Fruit fly (Drosophila melanogaster) Kc167 (cell line): Measurements from ENCODE around the gene Ask1.

ENCODE experiments used
- Myc ChIP-seq: fragments of >200 bp; optimal IDR thresholded peaks from 2 replicates; lab custom pipeline; 2017; ENCODE audit warnings: missing external identifiers
- Sin3A ChIP-seq: fragments of >200 bp; optimal IDR thresholded peaks from 2 replicates; lab custom pipeline; 2018; ENCODE audit warnings: missing external identifiers
- h ChIP-seq: fragments of >200 bp; optimal IDR thresholded peaks from 3 replicates; lab custom pipeline; 2018; ENCODE audit warnings: missing external identifiers
- insv ChIP-seq: fragments of >200 bp; optimal IDR thresholded peaks from 3 replicates; lab custom pipeline; 2018; ENCODE audit warnings: missing external identifiers
- psq ChIP-seq: fragments of >200 bp; optimal IDR thresholded peaks from 2 replicates; lab custom pipeline; 2017; ENCODE audit warnings: missing external identifiers
- ttk ChIP-seq: sonication (Bioruptor generic); optimal IDR thresholded peaks from 2 replicates; lab custom pipeline; 2017; ENCODE audit warnings: missing external identifiers

The Ask1 gene

DNA sequence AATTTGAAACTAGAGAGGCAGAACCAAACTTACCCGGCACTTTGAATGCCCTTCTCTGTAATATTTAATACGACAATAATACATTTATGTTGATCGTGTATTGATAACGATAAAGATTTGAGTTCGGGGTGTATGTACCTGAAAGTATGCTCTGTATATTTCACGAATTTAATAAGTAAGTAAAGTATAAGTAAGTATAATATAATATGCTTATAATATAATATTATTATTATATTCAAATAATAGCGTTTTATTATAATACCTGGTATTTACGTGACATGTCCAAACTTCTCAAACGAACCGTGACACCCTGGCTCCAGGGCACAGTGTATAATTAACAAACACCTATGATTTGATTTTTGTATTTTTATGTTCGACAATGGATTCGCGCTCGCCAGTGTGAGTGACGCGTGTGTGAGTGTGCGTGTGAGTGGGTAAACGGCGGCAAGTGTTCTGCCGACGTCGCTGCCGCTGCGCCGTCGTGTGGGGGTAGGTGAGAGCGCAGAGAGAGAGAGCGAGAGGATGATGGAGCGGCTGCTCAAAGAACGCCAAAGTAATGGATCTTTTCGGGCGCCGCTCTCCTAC lies 10.2 kb downstream of the Ask1 start:
- TF ChIP-seq Sin3A (lab: Kevin White, UChicago) (no peak), psq (no peak), h (lab: Kevin White, UChicago) (no peak), insv (no peak)

DNA sequence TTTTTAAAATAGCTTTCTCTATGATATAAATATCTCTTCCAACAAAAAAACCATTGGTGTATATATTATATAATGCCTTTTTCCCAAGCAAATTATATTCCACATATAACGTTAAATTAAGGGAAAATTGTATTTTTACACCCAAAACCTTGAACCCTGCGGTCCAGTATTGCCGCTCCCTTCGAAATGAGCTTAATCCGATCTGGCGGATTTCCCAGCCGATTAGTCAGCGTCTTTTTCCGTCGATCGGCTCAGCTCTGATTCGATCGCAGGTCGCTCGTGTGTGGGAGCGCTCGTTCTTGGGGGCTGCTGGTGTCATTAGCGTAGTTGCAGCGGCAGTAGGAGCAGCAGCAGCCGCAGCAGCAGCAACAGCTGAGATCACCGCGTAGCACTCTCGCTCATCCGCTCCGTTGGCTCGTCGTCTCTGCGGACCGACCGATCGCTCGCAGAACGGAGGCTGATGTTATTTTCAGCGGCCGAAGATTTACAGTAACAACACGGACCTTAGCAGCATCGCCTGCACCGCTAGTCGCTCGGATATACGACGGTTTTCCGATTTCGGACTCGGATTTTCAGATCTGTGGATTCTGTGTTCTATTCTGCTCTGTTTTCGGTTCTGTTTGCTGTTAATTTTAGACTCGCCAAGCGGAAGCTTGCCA lies 10.9 kb downstream of the Ask1 start, which contains the start of gene CG4733:
CG4733 (plus strand) TSS at position 350 of the 659 bp plus-strand sequence.
- no peak for TF ChIP-seq Sin3A (lab: Kevin White, UChicago)
- TF ChIP-seq Myc (lab: Kevin White, UChicago) = no peak
- no peak for TF ChIP-seq insv

DNA sequence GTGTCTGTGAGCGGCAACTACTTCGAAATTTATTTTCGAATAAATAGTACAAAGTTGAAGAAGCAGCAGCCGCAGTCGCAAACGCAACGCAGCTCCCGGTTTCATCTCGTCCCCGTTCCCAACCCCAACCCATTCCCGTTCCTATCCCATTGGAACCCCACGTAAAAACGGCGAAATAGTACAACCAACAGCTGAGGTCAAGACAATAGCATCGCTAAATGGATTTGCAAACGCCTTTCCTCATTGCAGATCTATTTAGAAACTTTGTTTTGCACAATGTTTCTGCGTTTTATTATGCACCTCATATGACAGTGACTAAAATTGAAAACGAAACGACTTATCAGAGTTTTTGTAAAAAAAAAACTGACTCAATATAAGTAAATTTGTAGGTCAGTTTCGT lies 11.8 kb downstream of the Ask1 start:
- TF ChIP-seq Myc (lab: Kevin White, UChicago) = no peak
- no peak for TF ChIP-seq psq
- TF ChIP-seq h (lab: Kevin White, UChicago) = no peak
- TF ChIP-seq Sin3A (lab: Kevin White, UChicago) = no peak
- no peak for TF ChIP-seq ttk
- TF ChIP-seq insv = no peak

DNA sequence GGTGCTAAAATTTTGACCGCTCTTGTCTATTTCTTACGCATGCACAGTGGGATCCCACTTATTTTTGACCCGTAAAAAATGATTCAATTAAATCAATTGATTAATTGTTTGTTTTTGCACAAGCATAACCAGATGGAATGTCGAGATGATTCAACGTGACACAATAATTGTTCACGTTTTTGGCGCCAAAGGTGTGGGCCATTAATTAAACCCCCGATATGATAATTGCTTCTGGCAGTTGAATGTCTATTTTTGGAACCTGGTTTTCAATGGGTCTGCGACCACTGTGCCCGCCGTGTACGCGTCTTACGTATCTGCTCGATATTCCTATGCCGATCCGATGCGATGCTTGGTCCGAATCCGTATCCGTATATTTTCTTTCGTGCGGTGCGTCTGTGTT lies 12.5 kb downstream of the Ask1 start:
- TF ChIP-seq Myc (lab: Kevin White, UChicago) = no peak
- no peak for TF ChIP-seq ttk
- no peak for TF ChIP-seq h (lab: Kevin White, UChicago)
- no peak for TF ChIP-seq Sin3A (lab: Kevin White, UChicago)
- no peak for TF ChIP-seq psq
- TF ChIP-seq insv = no peak

DNA sequence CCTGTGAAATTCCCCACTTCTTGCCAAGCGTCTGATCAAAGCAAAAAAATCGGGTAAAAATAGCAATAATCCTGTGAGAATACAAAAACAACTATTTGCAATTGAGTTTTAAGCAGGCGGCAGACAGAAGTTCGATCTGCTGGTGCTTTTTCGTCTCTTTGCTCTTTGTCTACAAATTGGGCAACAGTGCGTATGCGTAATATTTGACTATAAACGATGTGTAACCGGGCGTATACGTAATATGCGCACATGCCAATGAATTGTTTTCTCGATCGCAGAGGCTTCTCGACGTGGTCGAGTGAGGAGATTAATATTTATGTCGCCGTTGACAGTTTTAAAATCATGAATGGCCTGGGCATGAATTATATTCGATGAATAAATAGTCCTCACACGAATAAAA lies 15.8 kb downstream of the Ask1 start:
- TF ChIP-seq ttk = no peak
- no peak for TF ChIP-seq Myc (lab: Kevin White, UChicago)
- TF ChIP-seq insv = no peak
- no peak for TF ChIP-seq Sin3A (lab: Kevin White, UChicago)
- no peak for TF ChIP-seq h (lab: Kevin White, UChicago)
- no peak for TF ChIP-seq psq

DNA sequence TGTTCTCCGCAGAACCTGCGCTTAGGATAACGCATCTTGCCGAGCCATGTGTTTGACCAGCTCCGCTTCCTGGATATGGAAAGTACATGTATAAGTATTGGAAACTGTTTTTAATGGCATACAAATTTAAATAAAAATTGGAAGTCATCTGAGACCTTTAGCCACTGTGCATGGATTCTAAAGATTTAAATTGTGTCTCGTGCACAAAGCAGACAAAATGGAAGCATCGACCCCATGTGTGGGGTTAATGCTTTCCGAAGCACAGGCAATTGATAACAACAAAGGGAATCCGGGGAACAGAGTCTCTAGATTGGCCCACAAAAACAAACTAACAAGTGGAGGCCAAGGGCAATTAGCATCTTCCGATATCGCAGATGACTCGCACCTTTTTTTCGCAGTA lies 22.2 kb downstream of the Ask1 start:
- TF ChIP-seq ttk (no peak), h (lab: Kevin White, UChicago) (no peak), psq (no peak), insv (no peak), Myc (lab: Kevin White, UChicago) (no peak), Sin3A (lab: Kevin White, UChicago) (no peak)

DNA sequence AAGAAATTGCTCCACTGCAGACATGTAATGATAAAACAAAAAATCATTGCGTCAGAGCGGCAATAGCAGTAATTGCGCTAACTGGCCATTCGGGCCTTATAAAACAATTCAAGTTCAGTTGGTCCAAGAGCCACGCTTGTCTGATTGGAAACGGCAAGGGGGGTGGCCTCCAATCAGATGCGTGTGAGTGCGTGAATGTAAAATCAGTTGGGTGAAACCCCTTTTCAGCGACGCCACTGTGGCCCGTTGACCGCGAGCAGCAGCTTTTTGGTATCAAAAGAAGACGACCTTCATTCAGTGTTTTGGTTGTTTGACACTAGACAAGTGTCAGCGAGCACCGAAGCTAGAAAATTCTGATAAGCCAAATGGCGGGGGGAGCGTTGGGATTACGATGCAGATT lies 22.8 kb downstream of the Ask1 start:
- TF ChIP-seq psq = no peak
- no peak for TF ChIP-seq h (lab: Kevin White, UChicago)
- no peak for TF ChIP-seq Sin3A (lab: Kevin White, UChicago)
- no peak for TF ChIP-seq Myc (lab: Kevin White, UChicago)
- TF ChIP-seq insv = no peak
- no peak for TF ChIP-seq ttk

DNA sequence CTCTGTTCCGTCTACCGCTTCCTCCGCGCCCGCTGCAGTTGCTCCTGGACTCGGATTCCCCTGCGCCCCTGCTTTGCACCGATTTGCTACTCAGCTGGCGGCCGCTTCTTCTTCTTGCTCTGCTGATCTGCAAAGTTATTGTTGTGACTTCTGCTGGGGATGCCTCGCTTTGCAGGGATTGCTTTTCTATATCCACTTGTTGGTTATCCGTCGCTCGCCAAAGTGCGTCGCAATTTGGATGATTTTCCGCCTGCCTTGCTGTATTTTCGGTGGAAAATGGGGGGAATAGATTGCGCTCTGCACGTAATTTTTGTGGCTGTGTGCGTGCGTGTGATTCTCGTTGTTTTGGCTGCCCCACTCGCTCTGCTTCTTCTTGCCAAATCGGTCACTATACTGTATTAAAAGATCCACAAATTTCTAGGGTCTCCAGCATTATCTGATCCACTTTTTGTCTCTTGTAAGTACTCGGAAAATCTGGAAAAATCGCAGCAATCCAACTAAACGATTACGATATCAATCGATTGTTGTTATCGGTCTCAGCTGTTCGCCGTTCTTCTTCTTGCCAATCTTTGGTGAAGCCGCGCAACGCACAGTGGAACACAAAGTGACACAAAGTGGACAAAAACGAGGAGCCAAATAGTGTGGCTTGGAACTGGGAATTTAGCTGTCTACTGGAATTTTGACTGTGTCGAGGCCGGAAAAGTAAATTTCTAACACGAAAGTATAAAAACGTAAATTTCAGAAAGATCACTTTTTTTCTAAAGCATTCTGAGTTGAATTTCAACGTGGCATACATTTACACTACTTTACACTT lies 23.6 kb downstream of the Ask1 start, which contains the start of gene ClpX:
ClpX (minus strand) TSS at position 764 of the 814 bp plus-strand sequence.
- TF ChIP-seq insv (no peak), Sin3A (lab: Kevin White, UChicago) (no peak), Myc (lab: Kevin White, UChicago) (no peak), h (lab: Kevin White, UChicago) (no peak), ttk (no peak), psq (no peak)

DNA sequence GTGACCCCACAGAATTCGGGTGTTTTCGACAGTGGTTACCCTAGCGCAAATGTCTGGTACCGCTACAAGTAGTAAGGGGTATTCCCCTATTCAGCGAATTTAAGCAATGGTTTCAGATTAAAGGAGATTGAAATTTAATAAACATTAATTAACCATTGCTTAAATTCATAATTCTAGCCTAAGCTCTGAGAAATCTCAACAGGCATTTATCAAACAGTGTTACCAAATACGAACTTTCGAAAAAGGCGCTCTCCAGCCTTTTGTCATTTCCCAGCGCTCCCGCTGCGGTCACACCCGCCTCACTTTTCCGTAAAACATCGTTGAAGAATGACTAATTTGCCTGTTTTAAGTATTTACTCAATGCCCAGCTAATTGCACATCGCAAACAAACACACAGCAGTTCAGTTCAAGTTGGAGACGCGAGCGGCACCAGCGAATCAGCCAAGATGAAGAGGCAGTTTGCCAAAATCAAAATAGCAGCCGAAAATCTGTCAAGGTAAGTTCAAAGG lies 25.4 kb downstream of the Ask1 start, which contains the start of the genes Surf6 and RhoGAP92B:
Surf6 (minus strand) TSS at position 4 of the 509 bp plus-strand sequence.
RhoGAP92B (plus strand) TSS at position 300 of the 509 bp plus-strand sequence.
- no peak for TF ChIP-seq insv
- no peak for TF ChIP-seq h (lab: Kevin White, UChicago)
- TF ChIP-seq ttk = no peak
- no peak for TF ChIP-seq psq
- TF ChIP-seq Myc (lab: Kevin White, UChicago) = no peak
- TF ChIP-seq Sin3A (lab: Kevin White, UChicago) = no peak

DNA sequence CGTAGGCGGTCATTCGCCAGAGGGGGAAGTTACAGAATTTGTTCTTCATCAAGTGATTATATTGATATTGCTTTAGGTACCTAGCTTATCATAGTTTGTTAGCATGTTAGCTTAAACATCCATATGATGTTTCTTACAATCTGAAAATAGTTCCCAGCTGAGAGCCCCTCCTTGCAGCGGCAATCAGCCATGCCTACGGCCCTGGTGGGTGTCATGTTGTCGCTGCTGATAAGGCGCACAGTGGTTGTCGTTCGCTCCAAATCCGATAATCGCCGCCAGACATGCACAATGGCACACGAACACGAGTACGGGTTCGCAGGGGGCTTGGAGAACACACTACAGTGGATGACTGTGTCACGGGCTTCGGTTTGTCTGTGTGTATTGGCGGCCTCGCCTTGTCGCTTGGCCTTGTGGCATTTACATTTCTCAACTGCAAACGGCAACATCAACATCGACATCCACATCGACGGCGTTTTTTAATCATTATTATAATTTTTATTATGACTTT lies 26.5 kb downstream of the Ask1 start:
- TF ChIP-seq Myc (lab: Kevin White, UChicago) (no peak), Sin3A (lab: Kevin White, UChicago) (no peak), ttk (no peak), psq (no peak), h (lab: Kevin White, UChicago) (no peak), insv (no peak)

DNA sequence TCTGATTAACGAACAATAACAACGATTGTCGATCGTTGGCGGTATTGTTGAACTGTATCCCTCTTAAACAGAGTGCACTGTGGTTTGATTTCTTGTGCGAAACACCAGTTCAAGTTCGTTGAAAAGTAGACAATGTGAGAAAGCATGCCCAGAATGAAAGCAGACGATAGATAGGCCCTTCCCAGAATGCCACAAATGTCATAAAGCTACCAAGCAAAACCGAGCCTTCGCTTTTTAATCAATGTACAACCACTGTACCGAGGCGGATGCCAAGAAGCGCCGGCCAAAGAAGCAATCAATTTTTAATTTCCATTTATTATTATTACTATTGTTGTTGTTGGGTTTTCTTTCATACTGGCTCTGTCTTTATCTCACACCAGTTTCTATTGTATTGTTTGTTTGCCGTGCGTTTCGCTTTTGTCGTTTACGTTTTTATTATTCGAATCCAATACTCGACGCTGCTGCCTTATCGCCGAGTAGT lies 29.4 kb downstream of the Ask1 start:
- TF ChIP-seq psq (no peak), Sin3A (lab: Kevin White, UChicago) (no peak), ttk (no peak), h (lab: Kevin White, UChicago) (no peak), Myc (lab: Kevin White, UChicago) (no peak), insv (no peak)
